Worm (Caenorhabditis elegans) whole organism, L3 larva: Measurements from ENCODE around the gene rig-4.

Experiments
- ZK546.5 ChIP-seq: sonication (generic microtip); optimal IDR thresholded peaks from 2 replicates; lab custom pipeline; 2017; ENCODE audit warnings: missing biosample characterization, missing genetic modification characterization
- aly-2 ChIP-seq: fragments of 150-350 bp; optimal IDR thresholded peaks from 2 replicates; lab custom pipeline; 2014; ENCODE audit warnings: missing biosample characterization, missing genetic modification characterization
- ama-1 ChIP-seq: fragments of 150-350 bp; optimal IDR thresholded peaks from 2 replicates; lab custom pipeline; 2018
- ceh-16 ChIP-seq: sonication (generic microtip); optimal IDR thresholded peaks from 2 replicates; lab custom pipeline; 2017; ENCODE audit warnings: missing biosample characterization, missing genetic modification characterization
- ceh-28 ChIP-seq: fragments of 150-350 bp; optimal IDR thresholded peaks from 2 replicates; lab custom pipeline; 2014; ENCODE audit warnings: missing biosample characterization, missing genetic modification reagents, missing genetic modification characterization
- ceh-82 ChIP-seq: fragments of 150-350 bp; optimal IDR thresholded peaks from 2 replicates; lab custom pipeline; 2014; ENCODE audit warnings: missing biosample characterization, missing genetic modification characterization
- daf-12 ChIP-seq: fragments of 150-350 bp; optimal IDR thresholded peaks from 2 replicates; lab custom pipeline; 2014; ENCODE audit warnings: missing biosample characterization, missing genetic modification reagents, missing genetic modification characterization
- egl-27 ChIP-seq: sonication (generic microtip); optimal IDR thresholded peaks from 4 replicates; lab custom pipeline; 2017; ENCODE audit warnings: missing biosample characterization, missing genetic modification reagents, missing genetic modification characterization
- egl-5 ChIP-seq: fragments of 150-350 bp; optimal IDR thresholded peaks from 2 replicates; lab custom pipeline; 2017; ENCODE audit warnings: missing biosample characterization, missing genetic modification reagents, missing genetic modification characterization, inconsistent platforms
- elt-1 ChIP-seq: fragments of 150-350 bp; optimal IDR thresholded peaks from 2 replicates; lab custom pipeline; 2014; ENCODE audit warnings: missing biosample characterization, missing genetic modification characterization
- elt-2 ChIP-seq: sonication (generic microtip); optimal IDR thresholded peaks from 2 replicates; lab custom pipeline; 2016; ENCODE audit warnings: missing genetic modification reagents, mild to moderate bottlenecking, missing genetic modification characterization, missing compliant biosample characterization
- elt-3 ChIP-seq, 3 experiments: fragments of 150-350 bp in 1 of 3; sonication (generic microtip) in 2 of 3; optimal IDR thresholded peaks; 2 replicates in 2 of 3; 4 replicates in 1 of 3; lab custom pipeline; 2014 to 2017; ENCODE audit warnings: missing biosample characterization in 3 of 3, missing genetic modification characterization in 3 of 3
- eor-1 ChIP-seq, 2 experiments: fragments of 150-350 bp; optimal IDR thresholded peaks; 2 replicates each; lab custom pipeline; 2014 to 2018; ENCODE audit warnings: missing biosample characterization in 2 of 2, missing genetic modification characterization in 2 of 2
- fkh-10 ChIP-seq: sonication (generic microtip); optimal IDR thresholded peaks from 2 replicates; lab custom pipeline; 2017; ENCODE audit warnings: missing biosample characterization, missing genetic modification reagents, missing genetic modification characterization
- fkh-2 ChIP-seq: fragments of 150-350 bp; optimal IDR thresholded peaks from 2 replicates; lab custom pipeline; 2014; ENCODE audit warnings: missing biosample characterization, missing genetic modification reagents, missing genetic modification characterization
- fos-1 ChIP-seq: fragments of 150-350 bp; optimal IDR thresholded peaks from 2 replicates; lab custom pipeline; 2014; ENCODE audit warnings: missing biosample characterization, missing genetic modification characterization
- hmg-11 ChIP-seq: sonication (generic microtip); optimal IDR thresholded peaks from 2 replicates; lab custom pipeline; 2016; ENCODE audit warnings: missing genetic modification characterization, missing compliant biosample characterization
- jun-1 ChIP-seq: fragments of 150-350 bp; optimal IDR thresholded peaks from 2 replicates; lab custom pipeline; 2014; ENCODE audit warnings: missing biosample characterization, missing genetic modification reagents, missing genetic modification characterization
- lin-15B ChIP-seq: fragments of 150-350 bp; optimal IDR thresholded peaks from 2 replicates; lab custom pipeline; 2014; ENCODE audit warnings: missing biosample characterization, missing genetic modification characterization
- lin-39 ChIP-seq: fragments of 150-350 bp; optimal IDR thresholded peaks from 2 replicates; lab custom pipeline; 2018; ENCODE audit warnings: missing biosample characterization, missing genetic modification reagents, missing genetic modification characterization
- lsy-12 ChIP-seq: sonication (generic microtip); optimal IDR thresholded peaks from 2 replicates; lab custom pipeline; 2016; ENCODE audit warnings: mild to moderate bottlenecking, missing genetic modification characterization, missing compliant biosample characterization
- mdl-1 ChIP-seq: fragments of 150-350 bp; optimal IDR thresholded peaks from 2 replicates; lab custom pipeline; 2014; ENCODE audit warnings: missing biosample characterization, missing genetic modification characterization
- mml-1 ChIP-seq: fragments of 150-350 bp; sonication (generic microtip); optimal IDR thresholded peaks from 3 replicates; lab custom pipeline; 2014; ENCODE audit warnings: missing biosample characterization, missing genetic modification characterization
- nfya-1 ChIP-seq: sonication (generic microtip); optimal IDR thresholded peaks from 2 replicates; lab custom pipeline; 2017; ENCODE audit warnings: missing genetic modification characterization, mild to moderate bottlenecking, missing compliant biosample characterization, antibody characterized with exemption, moderate library complexity; ENCODE audit not compliant: insufficient read depth
- nhr-11 ChIP-seq: fragments of 150-350 bp; optimal IDR thresholded peaks from 2 replicates; lab custom pipeline; 2014; ENCODE audit warnings: missing biosample characterization, missing genetic modification characterization
- nhr-23 ChIP-seq: fragments of 150-350 bp; optimal IDR thresholded peaks from 2 replicates; lab custom pipeline; 2014; ENCODE audit warnings: missing biosample characterization, missing genetic modification reagents, missing genetic modification characterization
- nhr-237 ChIP-seq: fragments of 150-350 bp; optimal IDR thresholded peaks from 2 replicates; lab custom pipeline; 2014; ENCODE audit warnings: missing biosample characterization, missing genetic modification characterization
- nhr-25 ChIP-seq: sonication (generic microtip); optimal IDR thresholded peaks from 2 replicates; lab custom pipeline; 2017; ENCODE audit warnings: missing biosample characterization, missing genetic modification characterization
- nhr-28 ChIP-seq: fragments of 150-350 bp; optimal IDR thresholded peaks from 2 replicates; lab custom pipeline; 2014; ENCODE audit warnings: missing biosample characterization, missing genetic modification characterization
- nhr-43 ChIP-seq: sonication (generic microtip); optimal IDR thresholded peaks from 2 replicates; lab custom pipeline; 2016; ENCODE audit warnings: mild to moderate bottlenecking, missing genetic modification characterization, missing compliant biosample characterization; ENCODE audit not compliant: poor library complexity, severe bottlenecking
- nhr-67 ChIP-seq: fragments of 150-350 bp; optimal IDR thresholded peaks from 2 replicates; lab custom pipeline; 2014; ENCODE audit warnings: missing biosample characterization, missing genetic modification characterization
- nhr-76 ChIP-seq: fragments of 150-350 bp; sonication (generic microtip); optimal IDR thresholded peaks from 5 replicates; lab custom pipeline; 2014; ENCODE audit warnings: missing biosample characterization, missing genetic modification characterization
- nhr-77 ChIP-seq: fragments of 150-350 bp; optimal IDR thresholded peaks from 2 replicates; lab custom pipeline; 2014; ENCODE audit warnings: missing biosample characterization, missing genetic modification characterization
- pha-4 ChIP-seq: fragments of 150-350 bp; optimal IDR thresholded peaks from 2 replicates; lab custom pipeline; 2014; ENCODE audit warnings: missing biosample characterization, missing genetic modification reagents, missing genetic modification characterization
- pqm-1 ChIP-seq: fragments of 150-350 bp; optimal IDR thresholded peaks from 2 replicates; lab custom pipeline; 2017; ENCODE audit warnings: missing biosample characterization, missing genetic modification characterization, inconsistent platforms
- sea-2 ChIP-seq: fragments of 150-350 bp; sonication (generic microtip); optimal IDR thresholded peaks from 4 replicates; lab custom pipeline; 2014; ENCODE audit warnings: missing biosample characterization, missing genetic modification reagents, missing genetic modification characterization
- skn-1 ChIP-seq: fragments of 150-350 bp; optimal IDR thresholded peaks from 2 replicates; lab custom pipeline; 2014; ENCODE audit warnings: missing biosample characterization, missing genetic modification characterization
- snpc-4 ChIP-seq: fragments of 150-350 bp; optimal IDR thresholded peaks from 2 replicates; lab custom pipeline; 2014; ENCODE audit warnings: missing biosample characterization, missing genetic modification characterization
- tbx-2 ChIP-seq: sonication (generic microtip); optimal IDR thresholded peaks from 2 replicates; lab custom pipeline; 2016; ENCODE audit warnings: mild to moderate bottlenecking, missing genetic modification characterization, missing compliant biosample characterization
- unc-39 ChIP-seq: sonication (generic microtip); optimal IDR thresholded peaks from 4 replicates; lab custom pipeline; 2017; ENCODE audit warnings: missing biosample characterization, missing genetic modification characterization
- unc-62 ChIP-seq: fragments of 150-350 bp; sonication (generic microtip); optimal IDR thresholded peaks from 4 replicates; lab custom pipeline; 2014; ENCODE audit warnings: missing biosample characterization, missing genetic modification reagents, missing genetic modification characterization
- zag-1 ChIP-seq: fragments of 150-350 bp; optimal IDR thresholded peaks from 2 replicates; lab custom pipeline; 2014; ENCODE audit warnings: missing biosample characterization, missing genetic modification characterization

Gene rig-4

DNA sequence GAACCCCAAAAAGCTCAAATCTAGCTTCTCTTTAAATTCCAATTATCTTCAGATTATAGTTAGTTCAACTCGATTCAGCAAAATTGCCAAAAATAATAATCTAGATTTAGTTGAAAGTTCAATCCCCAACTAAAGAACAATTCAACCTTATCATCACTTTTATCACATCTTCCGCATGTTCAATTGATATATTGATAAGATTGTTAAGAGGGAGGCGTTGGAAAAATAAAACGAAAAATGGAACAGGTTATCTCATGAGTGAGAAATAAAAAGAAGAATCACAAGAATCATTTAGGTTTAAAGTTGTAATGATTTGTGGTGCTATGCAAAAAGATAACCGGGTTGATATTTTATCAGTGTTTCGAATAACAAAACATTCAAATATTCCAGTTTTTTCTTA, 18.2 kb downstream of the rig-4 start:
- TF ChIP-seq egl-27 (tag; lab: Kevin White, UChicago): no peak
- no peak for TF ChIP-seq lin-15B (tag; lab: Kevin White, UChicago)
- TF ChIP-seq nhr-23 (tag; lab: Kevin White, UChicago): peak; percentile 64
- TF ChIP-seq elt-3 (tag; optimal IDR thresholded peaks at IDR 0.05; lab: Kevin White, UChicago): peak; percentile 79 to 98 (median 92)
- TF ChIP-seq elt-2: peak; percentile 40
- TF ChIP-seq nhr-67 (tag; lab: Kevin White, UChicago): no peak
- TF ChIP-seq nfya-1 (tag; lab: Kevin White, UChicago): no peak
- no peak for TF ChIP-seq aly-2 (tag; lab: Kevin White, UChicago)
- peak; percentile 23 for TF ChIP-seq nhr-25 (tag; lab: Kevin White, UChicago)

DNA sequence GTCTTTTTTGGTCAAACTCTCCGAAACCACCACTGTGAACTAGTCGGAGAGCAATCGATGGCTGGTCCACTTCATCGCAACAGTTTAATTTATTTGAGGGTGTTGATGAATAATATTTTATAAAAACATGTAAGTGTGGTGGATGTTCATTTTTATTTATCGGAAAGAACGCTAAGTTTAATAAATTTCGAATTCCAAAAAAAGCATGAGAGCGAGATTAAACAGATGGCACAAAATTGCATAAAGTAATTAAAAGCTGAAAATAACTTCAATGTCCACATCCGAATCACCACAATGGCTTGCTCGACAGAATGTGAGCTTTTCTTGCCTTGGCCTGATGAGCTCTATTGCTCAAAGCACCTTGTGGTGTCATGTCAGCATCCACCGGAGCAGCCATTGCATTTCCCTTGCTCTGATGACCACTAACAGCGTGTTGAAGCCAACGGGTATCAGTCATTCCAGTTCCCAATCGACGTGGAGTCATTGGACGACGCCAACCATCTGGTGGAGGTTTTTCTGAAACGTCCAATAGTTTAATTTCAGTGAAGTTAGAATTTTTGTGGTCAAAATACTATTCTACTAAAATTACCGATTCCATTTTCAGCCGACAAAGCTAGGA, 20.1 kb downstream of the rig-4 start:
- TF ChIP-seq nhr-67 (tag; lab: Kevin White, UChicago) (no peak), nhr-11 (tag; lab: Kevin White, UChicago) (no peak), lin-15B (tag; lab: Kevin White, UChicago) (no peak), sea-2 (GFP tag; lab: Kevin White, UChicago) (no peak), mdl-1 (tag; lab: Kevin White, UChicago) (no peak), lsy-12 (peak; percentile 68), skn-1 (tag; lab: Kevin White, UChicago) (no peak), fos-1 (tag; lab: Kevin White, UChicago) (no peak), unc-62 (GFP tag; lab: Kevin White, UChicago) (no peak), egl-5 (no peak), nhr-237 (tag; lab: Kevin White, UChicago) (no peak), eor-1 (tag; optimal IDR thresholded peaks at IDR 0.05; lab: Kevin White, UChicago) (no peak), snpc-4 (no peak), hmg-11 (tag; lab: Kevin White, UChicago) (peak; percentile 22), nhr-25 (tag; lab: Kevin White, UChicago) (no peak), elt-3 (tag; optimal IDR thresholded peaks at IDR 0.05; lab: Kevin White, UChicago) (no peak), egl-27 (tag; lab: Kevin White, UChicago) (no peak), elt-1 (tag; lab: Kevin White, UChicago) (no peak), ceh-82 (tag; lab: Kevin White, UChicago) (no peak), tbx-2 (tag; lab: Kevin White, UChicago) (peak; percentile 19), nhr-77 (tag; lab: Kevin White, UChicago) (no peak), nhr-28 (tag; lab: Kevin White, UChicago) (no peak), fkh-10 (GFP tag; lab: Kevin White, UChicago) (no peak), pqm-1 (tag; lab: Kevin White, UChicago) (no peak), jun-1 (tag; lab: Kevin White, UChicago) (no peak), ZK546.5 (tag; lab: Kevin White, UChicago) (no peak), ama-1 (lab: Kevin White, UChicago) (peak; percentile 41), ceh-16 (tag; lab: Kevin White, UChicago) (no peak), lin-39 (no peak), elt-2 (peak; percentile 3), fkh-2 (tag; lab: Kevin White, UChicago) (no peak), mml-1 (no peak), nhr-76 (tag; lab: Kevin White, UChicago) (no peak), daf-12 (no peak), nhr-43 (peak; percentile 58), pha-4 (tag; lab: Kevin White, UChicago) (no peak), zag-1 (tag; lab: Kevin White, UChicago) (no peak), ceh-28 (tag; lab: Kevin White, UChicago) (no peak), unc-39 (tag; lab: Kevin White, UChicago) (no peak), nhr-23 (tag; lab: Kevin White, UChicago) (no peak)
